Fruit fly (Drosophila melanogaster): ENCODE results near the gene RpL23A.
A peak's percentile ranks its signal among the peaks of the same experiment; 100 is the strongest.

The RpL23A gene

DNA sequence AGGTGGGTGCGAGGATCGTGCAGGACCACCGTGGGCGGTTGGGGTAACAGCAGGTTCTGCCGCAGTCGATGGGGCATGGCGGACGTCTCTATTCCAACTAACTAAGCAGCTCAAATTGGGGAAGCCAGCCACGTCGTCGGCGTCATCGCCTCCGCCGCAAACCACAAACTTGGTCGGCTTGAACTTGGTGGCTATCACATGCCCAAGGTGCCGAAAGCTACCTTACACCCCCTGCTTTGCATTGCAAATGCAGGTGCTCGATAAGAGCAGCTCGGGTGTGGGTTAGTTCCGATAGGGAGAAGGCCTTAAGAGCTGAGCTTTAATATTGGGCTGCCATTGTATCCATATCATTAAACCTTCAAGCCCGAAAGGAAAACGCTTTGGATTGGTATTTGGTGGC, 1.6 kb upstream of the RpL23A start, which contains the start of gene RabX5:
TSS of gene RabX5 (minus strand) at position 101 of the 400 bp plus-strand sequence.
- TF ChIP-seq Sox102F (GFP tag; optimal IDR thresholded peaks at IDR 0.05) (no peak), ss (GFP tag; optimal IDR thresholded peaks at IDR 0.05) (no peak), spab (GFP tag; optimal IDR thresholded peaks at IDR 0.05) (no peak), CG4318 (GFP tag; optimal IDR thresholded peaks at IDR 0.05) (no peak), dac (GFP tag; optimal IDR thresholded peaks at IDR 0.05) (no peak), Hr39 (GFP tag; optimal IDR thresholded peaks at IDR 0.05) (no peak), Eip93F (GFP tag; optimal IDR thresholded peaks at IDR 0.05) (no peak), fd85E (GFP tag; optimal IDR thresholded peaks at IDR 0.05) (no peak), CG31627 (GFP tag; optimal IDR thresholded peaks at IDR 0.05) (no peak)

DNA sequence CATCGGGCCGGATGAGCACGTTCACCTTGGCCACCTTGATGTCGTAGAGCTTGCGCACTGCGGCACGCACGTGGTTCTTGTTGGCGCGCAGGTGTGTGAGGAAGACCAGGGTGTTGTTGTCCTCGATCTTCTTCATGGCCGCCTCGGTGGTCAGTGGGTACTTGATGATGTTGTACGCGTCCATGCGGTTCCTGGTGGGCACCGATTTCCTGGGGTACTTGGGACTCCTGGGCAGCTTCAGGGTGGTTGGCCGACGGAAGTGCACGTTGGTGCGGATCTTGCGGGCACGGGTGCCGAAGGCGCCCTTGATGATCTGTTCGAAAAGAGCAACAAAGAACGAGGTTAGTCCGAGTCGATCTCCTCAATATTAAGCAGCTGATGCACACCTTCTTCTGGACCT, 1.0 kb downstream of the RpL23A start:
- no peak for TF ChIP-seq Lpt (GFP tag; optimal IDR thresholded peaks at IDR 0.05)
- no peak for TF ChIP-seq CG11294 (GFP tag; IDR thresholded peaks at IDR 0.05)
- no peak for TF ChIP-seq pdm3 (GFP tag; optimal IDR thresholded peaks at IDR 0.05)
- TF ChIP-seq Sox14 (GFP tag; optimal IDR thresholded peaks at IDR 0.05) = no peak
- TF ChIP-seq Sox102F (GFP tag; optimal IDR thresholded peaks at IDR 0.05) = no peak
- no peak for TF ChIP-seq dsx (GFP tag; optimal IDR thresholded peaks at IDR 0.05; ENCODE audit: poor library complexity, severe bottlenecking)
- no peak for TF ChIP-seq Ets21C (GFP tag; optimal IDR thresholded peaks at IDR 0.05)
- no peak for TF ChIP-seq Blimp-1 (GFP tag; optimal IDR thresholded peaks at IDR 0.05)
- no peak for TF ChIP-seq CG31627 (GFP tag; optimal IDR thresholded peaks at IDR 0.05)
- no peak for TF ChIP-seq dac (GFP tag; optimal IDR thresholded peaks at IDR 0.05)

- TF ChIP-seq ss (GFP tag; optimal IDR thresholded peaks at IDR 0.05) (no peak), CG34406 (GFP tag; optimal IDR thresholded peaks at IDR 0.05) (no peak), Gug (GFP tag; IDR thresholded peaks at IDR 0.05) (no peak), Eip78C (GFP tag) (no peak), topi (GFP tag; optimal IDR thresholded peaks at IDR 0.05) (no peak), CG1621 (tag; optimal IDR thresholded peaks at IDR 0.05) (no peak), CG31627 (GFP tag; optimal IDR thresholded peaks at IDR 0.05) (no peak), CG16779 (tag; optimal IDR thresholded peaks at IDR 0.05) (no peak), CG4318 (GFP tag; optimal IDR thresholded peaks at IDR 0.05) (no peak), esn (GFP tag; optimal IDR thresholded peaks at IDR 0.05) (no peak), fkh (GFP tag; optimal IDR thresholded peaks at IDR 0.05) (no peak), CG9139 (GFP tag; optimal IDR thresholded peaks at IDR 0.05) (no peak), CG6808 (GFP tag; optimal IDR thresholded peaks at IDR 0.05) (no peak)
These were observed 2.9 kb downstream of the RpL23A start for dm6 chr3L:1665544-1665943.

DNA sequence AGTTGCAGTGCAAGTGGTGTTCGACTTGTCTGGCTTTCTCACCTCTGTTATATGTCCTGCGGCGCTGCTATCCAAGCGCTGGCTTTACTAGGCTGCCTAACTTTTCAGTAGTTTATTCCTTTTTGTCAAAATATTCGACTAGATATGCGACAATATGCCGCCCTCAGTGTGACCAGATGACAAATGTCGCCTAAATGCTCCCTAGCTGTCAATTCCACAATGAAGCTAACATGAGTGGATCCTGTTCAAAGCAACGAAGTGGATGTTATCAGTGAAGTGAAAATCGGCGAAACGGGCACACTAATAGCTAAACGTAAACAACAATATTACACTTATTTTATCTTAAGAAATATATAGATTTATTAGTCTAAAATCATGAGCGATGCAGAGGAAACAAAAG, 3.6 kb downstream of the RpL23A start, which contains the start of the genes Srrm234 and CG7974:
TSS of gene Srrm234 (minus strand) at position 189 of the 400 bp plus-strand sequence.
TSS of gene CG7974 (plus strand) at position 263 of the 400 bp plus-strand sequence.
- no peak for TF ChIP-seq Hr4 (GFP tag; optimal IDR thresholded peaks at IDR 0.05)
- no peak for TF ChIP-seq CG11294 (GFP tag; IDR thresholded peaks at IDR 0.05)
- TF ChIP-seq achi (GFP tag; optimal IDR thresholded peaks at IDR 0.05) = peak; percentile 93
- TF ChIP-seq CG4318 (GFP tag; optimal IDR thresholded peaks at IDR 0.05) = no peak
- no peak for TF ChIP-seq dac (GFP tag; optimal IDR thresholded peaks at IDR 0.05)
- no peak for TF ChIP-seq Eip78C (GFP tag)

- TF ChIP-seq Eip75B (GFP tag; optimal IDR thresholded peaks at IDR 0.05) (no peak), Eip93F (GFP tag; optimal IDR thresholded peaks at IDR 0.05) (no peak), Lpt (GFP tag; optimal IDR thresholded peaks at IDR 0.05) (no peak), dac (GFP tag; optimal IDR thresholded peaks at IDR 0.05) (no peak), OdsH (GFP tag; optimal IDR thresholded peaks at IDR 0.05) (no peak), svp (GFP tag) (no peak), spab (GFP tag; optimal IDR thresholded peaks at IDR 0.05) (no peak), Sox15 (GFP tag; optimal IDR thresholded peaks at IDR 0.05) (no peak), Sox102F (GFP tag; optimal IDR thresholded peaks at IDR 0.05) (no peak), acj6 (GFP tag; optimal IDR thresholded peaks at IDR 0.05) (no peak)
These were observed 4.2 kb downstream of the RpL23A start for dm6 chr3L:1664205-1664604.

Data from whole organism, prepupa.